Worm (Caenorhabditis elegans): ENCODE measurements around the gene tsp-3.

ce11 chrIII:13169464-13169966 lies 43.0 kb upstream of the tsp-3 start, which contains the start of the genes snpc-1.2 and Y39E4B.5:
- no peak for TF ChIP-seq ZK546.5 (tag; optimal IDR thresholded peaks at IDR 0.05)
- no peak for TF ChIP-seq snpc-4 (tag; optimal IDR thresholded peaks at IDR 0.05)
- TF ChIP-seq elt-3 (tag; optimal IDR thresholded peaks at IDR 0.05), result no peak
- no peak for TF ChIP-seq ama-1 (optimal IDR thresholded peaks at IDR 0.05)
- TF ChIP-seq skn-1 (tag; optimal IDR thresholded peaks at IDR 0.05), result no peak
- no peak for TF ChIP-seq aly-2 (tag; optimal IDR thresholded peaks at IDR 0.05)
- TF ChIP-seq nhr-77 (tag; optimal IDR thresholded peaks at IDR 0.05), result no peak
- no peak for TF ChIP-seq mdl-1 (tag; optimal IDR thresholded peaks at IDR 0.05)
